Fruit fly (Drosophila melanogaster): ENCODE data around the gene CG5885.

DNA sequence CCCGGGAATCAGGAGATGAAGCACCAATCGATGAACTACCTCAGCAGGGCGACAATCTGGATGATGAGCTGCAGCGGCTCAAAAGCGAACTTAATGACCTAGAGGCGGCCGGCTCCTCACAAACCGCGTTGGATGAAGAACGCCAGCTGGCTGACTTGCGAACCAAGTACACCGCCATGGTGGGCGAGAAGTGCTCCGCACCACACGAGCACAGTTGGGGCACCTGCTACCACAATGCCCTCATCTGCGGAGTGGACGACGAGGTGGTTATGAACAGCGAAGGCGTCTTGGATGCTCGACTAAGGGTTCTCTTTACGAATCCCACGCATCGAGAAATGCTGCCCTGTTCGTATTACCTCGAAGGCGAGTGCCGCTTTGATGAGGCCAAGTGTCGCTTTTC, 36.6 kb upstream of the CG5885 start:
- TF ChIP-seq insv (optimal IDR thresholded peaks at IDR 0.05) (no peak), Myc (optimal IDR thresholded peaks at IDR 0.05) (no peak), psq (optimal IDR thresholded peaks at IDR 0.05) (no peak)

All from Kc167 (cell line).